Fruit fly (Drosophila melanogaster) whole organism, embryonic: ENCODE results near the gene TTLL15.

Experiments
- Asciz ChIP-seq: fragments of 200-800 bp; sonication (Bioruptor generic); optimal IDR thresholded peaks from 2 replicates; lab custom pipeline; 2017; ENCODE audit warnings: missing biosample characterization, mild to moderate bottlenecking, missing genetic modification characterization, missing genetic modification reagents
- Awh ChIP-seq: fragments of 200-800 bp; sonication (Bioruptor generic); IDR thresholded peaks from 2 replicates; pipeline ENCODE4, ENCODE4 v1.3.6; 2022; ENCODE audit warnings: missing biosample characterization, missing genetic modification characterization
- CG10366 ChIP-seq: fragments of 200-800 bp; sonication (Bioruptor generic); IDR thresholded peaks from 2 replicates; pipeline ENCODE4 v1.3.6; 2022; ENCODE audit warnings: missing biosample characterization, missing genetic modification characterization
- CG10654 ChIP-seq: fragments of 200-800 bp; sonication (Bioruptor generic); optimal IDR thresholded peaks from 2 replicates; lab custom pipeline; 2016; ENCODE audit warnings: missing biosample characterization, missing genetic modification characterization
- CG11504 ChIP-seq: fragments of 200-800 bp; sonication (Bioruptor generic); optimal IDR thresholded peaks from 3 replicates; lab custom pipeline; 2019; ENCODE audit warnings: missing biosample characterization, mild to moderate bottlenecking, missing genetic modification characterization, moderate library complexity
- CG12299 ChIP-seq: fragments of 200-800 bp; sonication (Bioruptor generic); optimal IDR thresholded peaks from 2 replicates; lab custom pipeline; 2018; ENCODE audit warnings: missing biosample characterization, mild to moderate bottlenecking, missing genetic modification characterization
- CG12659 ChIP-seq: fragments of 200-800 bp; sonication (Bioruptor generic); optimal IDR thresholded peaks from 3 replicates; lab custom pipeline; 2017; ENCODE audit warnings: mild to moderate bottlenecking, missing biosample characterization, missing genetic modification reagents, missing genetic modification characterization
- CG1603 ChIP-seq: fragments of 200-800 bp; sonication (Bioruptor generic); optimal IDR thresholded peaks from 2 replicates; lab custom pipeline; 2019; ENCODE audit warnings: missing biosample characterization, mild to moderate bottlenecking, missing genetic modification characterization, moderate library complexity
- CG17385 ChIP-seq: fragments of 200-800 bp; sonication (Bioruptor generic); optimal IDR thresholded peaks from 3 replicates; lab custom pipeline; 2018; ENCODE audit warnings: missing biosample characterization, mild to moderate bottlenecking, missing genetic modification characterization
- CG18011 ChIP-seq: fragments of 200-800 bp; sonication (Bioruptor generic); optimal IDR thresholded peaks from 2 replicates; lab custom pipeline; 2017; ENCODE audit warnings: missing biosample characterization, missing genetic modification characterization, mild to moderate bottlenecking, moderate library complexity, missing genotype
- CG2199 ChIP-seq: fragments of 200-800 bp; sonication (Bioruptor generic); IDR thresholded peaks from 3 replicates; pipeline ENCODE4 v1.3.6; 2022; ENCODE audit warnings: missing biosample characterization, missing genetic modification characterization
- CG2889 ChIP-seq: fragments of 200-800 bp; sonication (Bioruptor generic); IDR thresholded peaks from 3 replicates; pipeline ENCODE4 v1.3.6; 2022; ENCODE audit warnings: missing biosample characterization, missing genetic modification characterization
- CG33557 ChIP-seq: fragments of 200-800 bp; sonication (Bioruptor generic); optimal IDR thresholded peaks from 2 replicates; lab custom pipeline; 2019; ENCODE audit warnings: missing biosample characterization, mild to moderate bottlenecking, missing genetic modification characterization, moderate library complexity
- CG4282 ChIP-seq: fragments of 200-800 bp; sonication (Bioruptor generic); optimal IDR thresholded peaks from 2 replicates; lab custom pipeline; 2016; ENCODE audit warnings: missing biosample characterization, missing genetic modification characterization
- CG4360 ChIP-seq: fragments of 200-800 bp; sonication (Bioruptor generic); IDR thresholded peaks from 2 replicates; pipeline ENCODE4 v1.3.6; 2022; ENCODE audit warnings: missing biosample characterization, missing genetic modification characterization
- CG6854 ChIP-seq: fragments of 200-800 bp; sonication (Bioruptor generic); optimal IDR thresholded peaks from 3 replicates; lab custom pipeline; 2017; ENCODE audit warnings: missing biosample characterization, mild to moderate bottlenecking, missing genetic modification characterization
- CG7372 ChIP-seq: fragments of 200-800 bp; sonication (Bioruptor generic); IDR thresholded peaks from 2 replicates; pipeline ENCODE4 v1.3.6; 2022; ENCODE audit warnings: missing biosample characterization, missing genetic modification characterization
- CG8765 ChIP-seq: fragments of 200-800 bp; sonication (Bioruptor generic); IDR thresholded peaks from 2 replicates; pipeline ENCODE4 v1.3.6; 2022; ENCODE audit warnings: missing biosample characterization, missing genetic modification characterization
- CTCF ChIP-seq: fragments of 200-800 bp; sonication (Bioruptor generic); optimal IDR thresholded peaks from 2 replicates; lab custom pipeline; 2017; ENCODE audit warnings: missing biosample characterization, mild to moderate bottlenecking, missing genetic modification characterization, moderate library complexity
- Camta ChIP-seq: fragments of 200-800 bp; sonication (Bioruptor generic); optimal IDR thresholded peaks from 2 replicates; lab custom pipeline; 2016; ENCODE audit warnings: missing biosample characterization, missing genetic modification characterization
- D19B ChIP-seq: fragments of 200-800 bp; sonication (Bioruptor generic); optimal IDR thresholded peaks from 2 replicates; lab custom pipeline; 2017; ENCODE audit warnings: missing biosample characterization, mild to moderate bottlenecking, missing genetic modification characterization
- Dad ChIP-seq: fragments of 200-800 bp; sonication (Bioruptor generic); optimal IDR thresholded peaks from 3 replicates; lab custom pipeline; 2016; ENCODE audit warnings: missing biosample characterization, missing genetic modification characterization
- Dll ChIP-seq: fragments of 200-800 bp; sonication (Bioruptor generic); IDR thresholded peaks from 4 replicates; pipeline ENCODE4 v1.3.6; 2022; ENCODE audit warnings: missing biosample characterization, missing genetic modification characterization; ENCODE audit not compliant: partially characterized antibody
- E2f2 ChIP-seq: fragments of 200-800 bp; sonication (Bioruptor generic); IDR thresholded peaks from 2 replicates; pipeline ENCODE4 v1.3.6; 2022; ENCODE audit warnings: missing biosample characterization, missing genetic modification characterization
- Fer1 ChIP-seq: fragments of 200-800 bp; sonication (Bioruptor generic); optimal IDR thresholded peaks from 2 replicates; lab custom pipeline; 2017; ENCODE audit warnings: missing biosample characterization, mild to moderate bottlenecking, missing genetic modification characterization
- HLHmδ ChIP-seq: fragments of 200-800 bp; sonication (Bioruptor generic); optimal IDR thresholded peaks from 2 replicates; lab custom pipeline; 2018; ENCODE audit warnings: missing biosample characterization, mild to moderate bottlenecking, missing genetic modification characterization, moderate library complexity
- Hand ChIP-seq: fragments of 200-800 bp; sonication (Bioruptor generic); optimal IDR thresholded peaks from 2 replicates; lab custom pipeline; 2017; ENCODE audit warnings: mild to moderate bottlenecking, missing biosample characterization, missing genetic modification reagents, missing genetic modification characterization
- Mad ChIP-seq: fragments of 200-800 bp; sonication (Bioruptor generic); optimal IDR thresholded peaks from 2 replicates; lab custom pipeline; 2016; ENCODE audit warnings: missing biosample characterization, missing genetic modification characterization
- Myb ChIP-seq: fragments of 200-800 bp; sonication (Bioruptor generic); optimal IDR thresholded peaks from 2 replicates; lab custom pipeline; 2016; ENCODE audit warnings: missing biosample characterization, missing genetic modification characterization
- NK7.1 ChIP-seq: fragments of 200-800 bp; sonication (Bioruptor generic); optimal IDR thresholded peaks from 3 replicates; lab custom pipeline; 2016; ENCODE audit warnings: missing biosample characterization, missing genetic modification characterization
- Rx ChIP-seq: fragments of 200-800 bp; sonication (Bioruptor generic); IDR thresholded peaks from 2 replicates; pipeline ENCODE4 v1.3.6; 2022; ENCODE audit warnings: missing biosample characterization, missing genetic modification characterization
- Scr ChIP-seq: fragments of 200-800 bp; sonication (Bioruptor generic); IDR thresholded peaks from 2 replicates; pipeline ENCODE4 v1.3.6; 2022; ENCODE audit warnings: missing biosample characterization, missing genetic modification characterization; ENCODE audit not compliant: partially characterized antibody
- caup ChIP-seq: fragments of 200-800 bp; sonication (Bioruptor generic); optimal IDR thresholded peaks from 3 replicates; lab custom pipeline; 2017; ENCODE audit warnings: missing biosample characterization, mild to moderate bottlenecking, missing genetic modification characterization, moderate library complexity; ENCODE audit not compliant: severe bottlenecking
- ci ChIP-seq: fragments of 200-800 bp; sonication (Bioruptor generic); IDR thresholded peaks from 3 replicates; pipeline ENCODE4 v1.3.6; 2022; ENCODE audit warnings: missing biosample characterization, missing genetic modification characterization
- croc ChIP-seq: fragments of 200-800 bp; sonication (Bioruptor generic); conservative IDR thresholded peaks from 3 replicates; pipeline ENCODE4 v1.3.6; 2022; ENCODE audit warnings: missing biosample characterization, missing genetic modification characterization
- dm ChIP-seq: fragments of 200-800 bp; sonication (Bioruptor generic); optimal IDR thresholded peaks from 3 replicates; lab custom pipeline; 2016; ENCODE audit warnings: missing biosample characterization, missing genetic modification characterization
- fd96Cb ChIP-seq: fragments of 200-800 bp; sonication (Bioruptor generic); optimal IDR thresholded peaks from 2 replicates; lab custom pipeline; 2018; ENCODE audit warnings: missing biosample characterization, mild to moderate bottlenecking, missing genetic modification characterization, moderate library complexity
- grn ChIP-seq: fragments of 200-800 bp; sonication (Bioruptor generic); optimal IDR thresholded peaks from 3 replicates; lab custom pipeline; 2017; ENCODE audit warnings: missing biosample characterization, missing genetic modification characterization
- h ChIP-seq: fragments of >200 bp; optimal IDR thresholded peaks from 2 replicates; lab custom pipeline; 2017
- lbe ChIP-seq: fragments of 200-800 bp; sonication (Bioruptor generic); optimal IDR thresholded peaks from 2 replicates; lab custom pipeline; 2016; ENCODE audit warnings: missing biosample characterization, mild to moderate bottlenecking, missing genetic modification characterization
- lola ChIP-seq, 3 experiments: fragments of >200 bp in 2 of 3; fragments of 200-800 bp in 1 of 3; sonication (Bioruptor generic) in 1 of 3; optimal IDR thresholded peaks; 2 replicates each; lab custom pipeline; 2017 to 2019; ENCODE audit warnings: missing biosample characterization in 3 of 3, missing genetic modification characterization in 3 of 3, mild to moderate bottlenecking in 1 of 3, moderate library complexity in 1 of 3
- mam ChIP-seq: fragments of 200-800 bp; sonication (Bioruptor generic); optimal IDR thresholded peaks from 3 replicates; lab custom pipeline; 2016; ENCODE audit warnings: missing biosample characterization, missing genetic modification characterization
- salm ChIP-seq: fragments of 200-800 bp; sonication (Bioruptor generic); optimal IDR thresholded peaks from 2 replicates; lab custom pipeline; 2018; ENCODE audit warnings: missing biosample characterization, mild to moderate bottlenecking, missing genetic modification characterization
- sens ChIP-seq: fragments of 200-800 bp; sonication (Bioruptor generic); peaks from one replicate; lab custom pipeline; 2016; ENCODE audit warnings: missing biosample characterization, missing genetic modification characterization
- shn ChIP-seq: fragments of 200-800 bp; sonication (Bioruptor generic); optimal IDR thresholded peaks from 3 replicates; lab custom pipeline; 2016; ENCODE audit warnings: missing biosample characterization, missing genetic modification characterization
- sisA ChIP-seq: fragments of 200-800 bp; sonication (Bioruptor generic); IDR thresholded peaks from 2 replicates; pipeline ENCODE4 v1.3.6; 2022; ENCODE audit warnings: missing biosample characterization, missing genetic modification characterization
- sr ChIP-seq: fragments of 200-800 bp; sonication (Bioruptor generic); IDR thresholded peaks from 3 replicates; pipeline ENCODE4 v1.3.6; 2022; ENCODE audit warnings: missing biosample characterization, missing genetic modification characterization
- stwl ChIP-seq: fragments of 200-800 bp; sonication (Bioruptor generic); optimal IDR thresholded peaks from 3 replicates; lab custom pipeline; 2018; ENCODE audit warnings: missing biosample characterization, mild to moderate bottlenecking, missing genetic modification characterization, moderate library complexity
- tll ChIP-seq, 2 experiments: fragments of 200-800 bp in 1 of 2; fragments of >200 bp in 1 of 2; sonication (Bioruptor generic) in 1 of 2; optimal IDR thresholded peaks; 2 replicates each; lab custom pipeline; 2017 to 2019; ENCODE audit warnings: missing biosample characterization in 2 of 2, missing genetic modification characterization in 2 of 2, mild to moderate bottlenecking in 1 of 2, moderate library complexity in 1 of 2
- tna ChIP-seq: fragments of 200-800 bp; sonication (Bioruptor generic); IDR thresholded peaks from 2 replicates; pipeline ENCODE4 v1.3.6; 2022; ENCODE audit warnings: missing biosample characterization, missing genetic modification characterization; ENCODE audit not compliant: partially characterized antibody
- usp ChIP-seq: fragments of >200 bp; optimal IDR thresholded peaks from 2 replicates; lab custom pipeline; 2017; ENCODE audit warnings: missing biosample characterization, missing genetic modification characterization
- yki ChIP-seq: fragments of >200 bp; optimal IDR thresholded peaks from 3 replicates; lab custom pipeline; 2018

Gene TTLL15

dm6 chr3R:10854243-10854874 lies 39.3 kb downstream of the TTLL15 start, which contains the start of the genes CG6567 and CG4511 (continued):
- TF ChIP-seq tll (GFP tag; optimal IDR thresholded peaks at IDR 0.05; lab: Kevin White, UChicago) (no peak), lola (GFP tag; optimal IDR thresholded peaks at IDR 0.05; lab: Kevin White, UChicago) (no peak), Hand (no peak), yki (lab: Kevin White, UChicago) (no peak), Camta (GFP tag; lab: Kevin White, UChicago) (no peak), CG6854 (no peak), Dad (GFP tag; lab: Kevin White, UChicago) (no peak), CG2199 (GFP tag; lab: Robert Waterston, UW) (no peak), croc (GFP tag; lab: Robert Waterston, UW) (no peak), CG7372 (GFP tag; lab: Robert Waterston, UW) (no peak), E2f2 (GFP tag; lab: Robert Waterston, UW) (peak; percentile 32), Myb (GFP tag; lab: Kevin White, UChicago) (no peak), NK7.1 (GFP tag; lab: Kevin White, UChicago) (no peak), Asciz (GFP tag; lab: Kevin White, UChicago) (no peak), CG12299 (tag; lab: Kevin White, UChicago) (no peak), HLHmδ (no peak), ci (GFP tag; lab: Robert Waterston, UW) (no peak), Awh (GFP tag; lab: Robert Waterston, UW) (no peak), sens (GFP tag; lab: Kevin White, UChicago) (peak; percentile 79), CG1603 (tag; lab: Kevin White, UChicago) (peak; percentile 55), usp (no peak), sr (GFP tag; lab: Robert Waterston, UW) (no peak; the same call in 2 of the 3 replicates), stwl (peak; percentile 60), tna (GFP tag; lab: Robert Waterston, UW) (no peak), mam (GFP tag; lab: Kevin White, UChicago) (no peak), CG18011 (GFP tag; lab: Kevin White, UChicago) (no peak), Mad (GFP tag; lab: Kevin White, UChicago) (no peak), CG2889 (no peak), CG10654 (GFP tag; lab: Kevin White, UChicago) (no peak), CG4282 (no peak), lbe (GFP tag; lab: Kevin White, UChicago) (no peak), Fer1 (peak; percentile 22), D19B (GFP tag; lab: Kevin White, UChicago) (no peak), h (no peak), Rx (GFP tag; lab: Robert Waterston, UW) (no peak), CG33557 (GFP tag; lab: Kevin White, UChicago) (no peak), sisA (GFP tag; lab: Robert Waterston, UW) (no peak), CTCF (GFP tag; lab: Kevin White, UChicago) (no peak), Scr (GFP tag; lab: Robert Waterston, UW) (peak; percentile 38), CG4360 (GFP tag; lab: Robert Waterston, UW) (no peak), CG17385 (GFP tag; lab: Kevin White, UChicago) (no peak), caup (GFP tag; lab: Kevin White, UChicago) (no peak), grn (GFP tag; lab: Kevin White, UChicago) (peak; percentile 93), Dll (0 out of 4 replicates have a peak, but pooled peaks have one; percentile 35), dm (GFP tag; lab: Kevin White, UChicago) (no peak), CG10366 (GFP tag; lab: Robert Waterston, UW) (no peak), CG11504 (tag; lab: Kevin White, UChicago) (no peak), salm (tag; lab: Kevin White, UChicago) (no peak), shn (GFP tag; lab: Kevin White, UChicago) (no peak), CG12659 (GFP tag; lab: Kevin White, UChicago) (peak; percentile 55), CG8765 (no peak), fd96Cb (tag; lab: Kevin White, UChicago) (no peak)
